Worm (Caenorhabditis elegans): ENCODE results near the gene C09G12.17.

The C09G12.17 gene

DNA sequence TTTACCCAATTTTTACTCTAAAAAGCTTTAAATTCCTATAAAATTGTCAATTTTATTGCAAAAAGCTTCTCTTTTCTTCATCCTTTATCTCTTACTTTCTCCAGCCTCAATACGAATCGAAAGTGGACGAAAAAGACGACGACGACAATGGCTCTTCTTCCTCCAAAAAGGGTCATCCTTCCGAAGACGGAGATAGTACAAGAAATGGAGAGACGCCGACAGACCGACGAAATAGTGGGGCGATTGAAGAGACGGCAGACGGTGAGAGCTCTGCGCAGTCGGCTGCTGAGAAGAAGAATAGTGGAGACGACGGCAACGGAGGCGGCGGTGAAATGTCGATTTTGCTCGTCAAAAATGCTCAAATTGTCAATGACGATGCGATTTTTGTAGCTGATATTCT, 23.1 kb upstream of the C09G12.17 start:
- TF ChIP-seq dao-5 (tag; optimal IDR thresholded peaks at IDR 0.05) (no peak), W03F9.2 (tag; optimal IDR thresholded peaks at IDR 0.05) (no peak), him-1 (tag; optimal IDR thresholded peaks at IDR 0.05) (no peak)

DNA sequence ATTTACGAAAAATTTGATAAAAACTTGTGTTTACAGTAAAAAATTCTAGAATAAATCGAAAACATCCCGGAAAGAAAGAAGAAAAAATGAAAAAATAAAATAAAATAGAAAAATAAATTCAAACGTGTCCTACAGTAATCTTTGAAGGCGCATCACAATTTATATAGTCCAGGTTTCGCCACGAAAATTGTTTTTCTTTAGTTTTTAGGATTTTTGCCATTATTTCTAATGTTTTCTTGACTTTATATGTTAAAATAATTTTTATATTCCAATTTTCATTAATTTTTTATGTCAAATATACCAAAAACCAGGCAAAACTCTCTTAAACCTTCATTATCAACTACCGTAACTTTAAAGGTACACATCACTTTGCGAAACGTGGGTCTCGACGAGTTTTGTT, 21.3 kb upstream of the C09G12.17 start:
- no peak for TF ChIP-seq him-1 (tag; optimal IDR thresholded peaks at IDR 0.05)
- no peak for TF ChIP-seq dao-5 (tag; optimal IDR thresholded peaks at IDR 0.05)
- TF ChIP-seq W03F9.2 (tag; optimal IDR thresholded peaks at IDR 0.05) = peak; percentile 19

DNA sequence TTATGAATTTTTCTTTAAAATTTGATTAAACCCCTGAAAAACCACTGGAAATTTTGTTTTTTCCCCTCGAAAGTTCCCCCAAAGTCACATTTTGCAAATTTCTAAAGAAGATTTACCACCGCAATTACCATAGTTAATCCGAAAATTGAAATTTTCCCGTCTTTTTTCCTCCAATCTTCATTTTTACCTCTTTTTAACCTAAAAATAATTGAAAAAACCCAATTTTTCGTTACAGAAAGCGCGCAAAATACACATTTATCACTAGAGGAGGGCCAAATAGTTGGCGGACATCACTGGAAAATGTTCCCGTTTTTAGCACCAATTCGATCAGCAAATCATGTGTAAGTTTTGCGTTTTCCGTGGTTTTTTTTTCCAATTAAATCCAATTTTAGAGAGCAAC, 20.3 kb upstream of the C09G12.17 start, which contains the start of gene unc-33:
TSS of gene unc-33 (plus strand) at position 301 of the 400 bp plus-strand sequence.
- TF ChIP-seq him-1 (tag; optimal IDR thresholded peaks at IDR 0.05) = no peak
- TF ChIP-seq W03F9.2 (tag; optimal IDR thresholded peaks at IDR 0.05) = no peak
- no peak for TF ChIP-seq dao-5 (tag; optimal IDR thresholded peaks at IDR 0.05)

DNA sequence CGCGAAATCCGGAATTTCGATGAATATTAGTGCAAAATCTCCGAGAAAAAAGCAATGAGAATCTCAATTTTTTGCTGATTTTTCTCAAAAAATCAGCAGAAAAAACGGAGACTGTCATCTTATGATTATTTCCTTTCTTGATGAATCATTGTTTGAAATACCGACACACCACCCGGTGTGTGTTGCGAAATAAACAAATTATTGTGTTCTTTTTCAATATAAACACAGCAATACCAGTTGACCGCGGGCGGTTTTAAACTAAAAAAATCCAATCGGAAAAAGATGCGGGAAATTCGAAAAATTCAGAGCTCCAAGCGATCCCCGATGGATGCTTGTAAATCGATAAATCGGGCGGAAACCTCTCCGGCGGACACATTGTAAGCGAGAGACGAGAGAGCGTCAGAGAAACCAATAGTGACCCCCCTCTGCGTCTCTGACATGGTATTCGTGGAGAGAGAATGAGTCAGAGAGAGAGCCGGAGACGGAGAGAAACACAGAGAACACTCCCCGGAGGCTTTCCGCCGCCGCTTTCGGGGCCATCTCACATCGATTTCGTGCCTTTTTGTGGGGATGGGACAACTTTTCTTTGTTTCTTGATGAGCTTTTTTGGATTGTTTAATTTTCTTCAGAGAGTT, 19.3 kb upstream of the C09G12.17 start:
- peak; percentile 41 for TF ChIP-seq him-1 (tag; optimal IDR thresholded peaks at IDR 0.05)
- TF ChIP-seq W03F9.2 (tag; optimal IDR thresholded peaks at IDR 0.05) = no peak

DNA sequence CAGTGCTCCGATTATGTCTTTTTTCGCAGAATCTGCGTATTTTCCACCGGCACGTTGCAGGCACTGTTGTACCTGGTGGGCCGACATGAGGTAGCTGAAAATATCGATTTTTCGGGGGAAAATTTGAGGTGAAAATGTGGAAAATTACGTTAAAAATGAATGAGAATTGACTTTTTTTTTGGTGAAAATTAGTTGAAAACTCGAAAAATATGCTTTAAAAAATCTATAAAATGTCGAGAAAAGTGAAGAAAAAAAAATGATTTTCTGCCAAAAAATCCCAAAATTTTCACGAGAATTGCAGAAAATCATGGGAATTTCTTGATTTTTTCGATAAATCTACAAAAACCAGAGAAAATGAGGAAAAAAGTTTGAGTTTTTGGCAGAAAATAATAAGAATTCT, 18.2 kb upstream of the C09G12.17 start, which contains the start of gene tsg-101:
TSS of gene tsg-101 (minus strand) at position 101 of the 400 bp plus-strand sequence.
- TF ChIP-seq him-1 (tag; optimal IDR thresholded peaks at IDR 0.05) (no peak), W03F9.2 (tag; optimal IDR thresholded peaks at IDR 0.05) (no peak), dao-5 (tag; optimal IDR thresholded peaks at IDR 0.05) (no peak)

DNA sequence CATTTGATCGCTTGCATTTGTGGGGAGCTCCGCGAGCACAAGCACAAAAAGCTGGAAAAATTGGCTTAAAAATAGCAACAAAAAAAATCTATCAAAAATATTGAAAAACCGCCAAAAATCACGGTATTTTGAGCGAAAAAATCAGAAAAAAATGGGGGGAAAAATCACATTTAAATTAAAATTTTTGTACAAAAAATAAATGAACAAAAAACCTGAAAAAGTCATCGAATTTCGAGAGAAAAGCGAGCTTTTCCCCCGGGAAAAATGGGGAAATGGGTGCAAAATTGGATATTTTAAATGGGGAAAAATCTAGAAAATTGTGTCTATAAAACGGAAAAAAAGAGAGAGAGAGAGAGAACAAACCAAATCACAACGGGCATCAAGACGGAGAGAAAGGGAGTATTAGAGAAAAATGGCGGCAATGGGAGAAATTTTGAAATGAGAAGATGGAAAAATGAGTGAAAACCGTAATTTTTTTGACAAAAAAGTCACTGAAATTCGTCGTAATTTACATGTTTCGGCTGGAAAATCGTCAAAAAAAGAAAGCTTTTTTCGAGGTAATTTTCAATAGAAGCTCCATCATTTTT, 13.3 kb upstream of the C09G12.17 start, which contains the start of gene ced-10:
TSS of gene ced-10 (minus strand) at position 51 of the 587 bp plus-strand sequence.
- TF ChIP-seq W03F9.2 (tag; optimal IDR thresholded peaks at IDR 0.05) (no peak), dao-5 (tag; optimal IDR thresholded peaks at IDR 0.05) (no peak), him-1 (tag; optimal IDR thresholded peaks at IDR 0.05) (no peak)

DNA sequence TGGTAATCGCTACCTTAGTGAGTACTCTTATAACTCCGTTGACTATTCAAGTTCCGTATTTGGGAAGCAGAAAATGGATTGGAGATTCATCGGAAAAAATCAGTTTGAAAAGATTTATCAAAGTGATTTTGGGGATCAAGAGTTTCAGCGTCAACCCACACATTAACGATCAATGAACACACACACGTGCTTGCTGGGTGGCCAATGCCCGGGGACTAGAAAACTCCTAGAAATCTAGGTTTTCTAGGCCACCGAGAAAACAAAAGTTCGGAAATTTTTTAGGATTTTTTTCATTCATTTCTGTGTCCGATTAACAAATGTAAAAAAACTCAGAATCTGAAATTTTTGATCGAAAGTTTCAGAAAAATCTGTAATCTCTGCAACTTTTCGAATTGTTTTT, 9.7 kb upstream of the C09G12.17 start:
- no peak for TF ChIP-seq him-1 (tag; optimal IDR thresholded peaks at IDR 0.05)
- no peak for TF ChIP-seq dao-5 (tag; optimal IDR thresholded peaks at IDR 0.05)
- no peak for TF ChIP-seq W03F9.2 (tag; optimal IDR thresholded peaks at IDR 0.05)

DNA sequence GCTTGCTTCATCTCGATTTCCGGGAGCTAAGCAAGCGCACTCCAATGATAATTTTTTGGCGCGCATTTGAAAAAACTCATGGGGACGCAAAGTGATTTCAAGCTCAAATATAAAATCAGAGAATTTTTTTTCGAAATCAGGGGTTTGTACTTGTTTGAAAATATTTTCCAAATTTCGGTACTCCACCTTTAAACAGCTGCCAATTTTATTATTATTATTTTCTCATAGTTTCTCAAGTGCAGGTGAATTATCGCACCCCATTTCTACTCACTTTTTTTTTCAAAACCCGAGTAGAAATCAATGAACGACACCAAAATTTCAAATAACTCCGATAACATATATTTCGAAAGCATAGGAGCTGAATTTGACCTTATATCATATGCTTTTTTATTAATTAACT, 7.9 kb upstream of the C09G12.17 start, which contains the start of gene srz-83:
TSS of gene srz-83 (plus strand) at position 301 of the 400 bp plus-strand sequence.
- TF ChIP-seq W03F9.2 (tag; optimal IDR thresholded peaks at IDR 0.05) (no peak), dao-5 (tag; optimal IDR thresholded peaks at IDR 0.05) (no peak), him-1 (tag; optimal IDR thresholded peaks at IDR 0.05) (no peak)

DNA sequence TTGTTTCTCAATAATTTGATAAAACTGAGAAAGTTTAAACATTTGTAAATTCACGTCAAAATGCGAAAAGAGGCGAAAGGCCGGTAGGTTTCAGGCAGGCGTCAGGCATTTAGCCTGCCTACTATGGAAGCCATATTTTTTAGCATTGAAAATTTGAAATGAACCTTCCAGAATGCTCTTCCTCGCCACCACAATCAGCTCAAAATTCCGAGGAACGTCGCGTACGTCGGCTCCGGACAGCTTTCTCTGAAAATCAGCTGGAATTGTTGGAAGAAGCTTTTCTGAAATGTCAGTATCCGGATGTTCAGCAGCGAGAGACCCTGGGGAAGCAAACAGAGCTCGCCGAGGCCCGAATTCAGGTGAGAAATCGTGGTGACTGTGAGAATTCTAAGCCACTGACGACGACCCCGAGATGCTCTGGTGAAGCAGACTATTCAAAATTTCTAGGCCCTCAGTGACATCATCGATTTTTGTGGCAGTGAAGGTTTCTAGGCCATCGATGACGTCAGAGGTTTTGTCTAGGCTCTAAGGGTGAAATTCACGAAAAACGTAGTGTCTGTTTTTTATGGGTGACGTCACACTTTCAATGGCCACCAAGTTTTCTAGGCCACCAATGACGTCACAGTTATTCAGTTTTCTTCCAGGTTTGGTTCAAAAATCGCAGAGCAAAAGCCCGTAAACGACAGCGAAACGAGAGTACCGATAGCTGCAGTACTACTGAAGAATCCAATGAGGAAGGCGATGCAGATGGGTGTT, 5.9 kb upstream of the C09G12.17 start:
- no peak for TF ChIP-seq W03F9.2 (tag; optimal IDR thresholded peaks at IDR 0.05)
- TF ChIP-seq dao-5 (tag; optimal IDR thresholded peaks at IDR 0.05) = no peak
- TF ChIP-seq him-1 (tag; optimal IDR thresholded peaks at IDR 0.05) = no peak

DNA sequence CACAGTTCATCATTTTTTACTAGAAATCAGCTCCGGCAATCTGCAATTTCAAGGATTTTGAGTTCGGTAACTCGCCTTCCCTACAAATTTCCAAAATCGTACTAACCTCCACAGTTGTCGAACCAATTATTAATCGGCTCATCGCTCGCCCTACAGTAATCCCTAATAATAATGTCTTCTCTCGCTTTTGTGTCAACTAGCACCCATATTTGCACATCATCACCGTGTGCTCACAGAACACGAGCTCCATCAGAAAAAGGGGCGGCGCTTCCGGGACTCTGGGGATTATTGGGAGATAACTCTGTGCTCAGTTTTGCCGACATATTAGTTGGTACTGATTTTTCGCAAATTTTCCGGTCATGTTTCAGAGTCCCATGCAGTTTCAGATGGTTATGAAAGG, 1.7 kb upstream of the C09G12.17 start, which contains the start of gene ceh-53:
TSS of gene ceh-53 (plus strand) at position 301 of the 400 bp plus-strand sequence.
- TF ChIP-seq dao-5 (tag; optimal IDR thresholded peaks at IDR 0.05) (no peak), him-1 (tag; optimal IDR thresholded peaks at IDR 0.05) (no peak), W03F9.2 (tag; optimal IDR thresholded peaks at IDR 0.05) (no peak)

DNA sequence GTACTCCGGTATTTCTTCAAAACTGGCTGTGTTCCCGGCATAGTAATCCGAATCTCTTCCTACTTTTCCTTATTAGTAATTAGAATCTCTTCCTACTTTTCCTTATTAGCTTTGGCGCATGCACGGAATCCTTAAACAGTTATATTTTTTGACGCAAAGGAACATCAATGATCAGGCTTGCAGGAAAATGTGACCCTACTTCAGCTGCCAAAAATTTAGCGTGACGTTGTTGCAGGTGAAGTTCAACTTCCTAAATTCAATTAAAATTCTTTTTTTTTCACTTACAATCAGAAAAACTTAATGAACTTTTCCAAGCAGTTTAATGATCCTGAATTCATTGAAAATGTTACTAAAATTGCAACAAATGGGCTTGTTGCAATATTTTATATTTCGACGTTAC, 2.9 kb downstream of the C09G12.17 start, which contains the start of gene srz-79:
TSS of gene srz-79 (plus strand) at position 301 of the 400 bp plus-strand sequence.
- TF ChIP-seq W03F9.2 (tag; optimal IDR thresholded peaks at IDR 0.05) (no peak), him-1 (tag; optimal IDR thresholded peaks at IDR 0.05) (no peak)

DNA sequence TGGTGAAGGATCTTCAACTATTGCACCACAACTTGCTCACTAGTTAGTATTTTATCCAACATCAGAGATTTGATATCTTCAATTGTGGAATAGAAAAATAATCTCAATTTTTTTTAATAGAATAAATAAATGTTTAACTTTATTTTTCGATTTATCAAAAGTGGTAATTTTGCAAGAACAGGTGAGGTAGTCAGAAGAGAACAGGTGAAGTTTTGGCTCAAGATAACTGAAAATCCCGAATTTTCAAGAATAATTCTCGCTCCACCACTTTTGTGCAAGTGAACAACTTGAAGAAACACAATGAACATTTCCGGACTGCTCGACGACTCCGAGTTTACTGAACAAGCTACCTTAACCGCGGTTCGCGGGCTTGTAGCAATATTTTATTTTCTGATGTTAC, 4.8 kb downstream of the C09G12.17 start, which contains the start of gene srz-78:
TSS of gene srz-78 (plus strand) at position 301 of the 400 bp plus-strand sequence.
- TF ChIP-seq him-1 (tag; optimal IDR thresholded peaks at IDR 0.05) (no peak), dao-5 (tag; optimal IDR thresholded peaks at IDR 0.05) (no peak), W03F9.2 (tag; optimal IDR thresholded peaks at IDR 0.05) (no peak)

DNA sequence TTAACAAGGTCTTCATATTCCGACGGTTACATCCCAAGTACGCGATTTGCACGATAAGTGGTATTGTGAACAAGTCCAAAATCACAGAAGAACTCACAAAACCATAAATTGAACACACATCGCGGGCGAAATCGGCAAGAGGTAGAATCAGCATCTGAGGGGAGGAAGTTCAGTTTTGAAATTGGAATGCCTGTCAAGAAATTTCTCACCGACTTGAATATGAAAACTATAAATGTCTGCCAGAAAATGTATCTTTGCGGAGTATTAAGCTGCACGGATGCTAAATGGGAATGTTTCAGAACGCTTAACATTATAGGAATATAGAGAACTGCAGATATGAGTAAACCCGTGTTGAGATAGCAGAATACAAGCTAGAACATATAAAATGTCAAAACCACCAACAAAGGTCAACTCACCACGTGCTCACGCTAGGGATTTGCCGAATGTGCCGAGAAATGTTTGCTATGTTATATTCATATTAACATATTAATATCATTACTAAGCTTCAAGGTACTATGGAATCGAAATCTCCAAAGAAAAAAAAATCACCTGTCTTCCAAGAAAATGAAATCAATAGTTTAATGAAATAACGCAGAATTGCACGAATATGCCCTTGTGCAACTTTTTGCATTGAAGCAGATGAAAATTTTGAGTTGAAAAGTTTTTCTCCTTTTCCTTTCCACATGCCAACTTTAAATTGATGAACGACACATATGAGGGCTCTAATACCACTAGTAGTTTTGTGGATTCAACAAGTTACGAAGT, 13.9 kb downstream of the C09G12.17 start, which contains the start of gene srz-82:
TSS of gene srz-82 (plus strand) at position 701 of the 765 bp plus-strand sequence.
- TF ChIP-seq him-1 (tag; optimal IDR thresholded peaks at IDR 0.05) (no peak), W03F9.2 (tag; optimal IDR thresholded peaks at IDR 0.05) (no peak), dao-5 (tag; optimal IDR thresholded peaks at IDR 0.05) (no peak)
